Worm (Caenorhabditis elegans) whole organism, L1 larva: ENCODE data around the gene F36F12.7.
A peak's percentile ranks its signal among the peaks of the same experiment; 100 is the strongest.

ENCODE experiments used
- C04F5.9 ChIP-seq: sonication (generic microtip); optimal IDR thresholded peaks from 2 replicates; lab custom pipeline; 2016; ENCODE audit warnings: missing genetic modification characterization, missing compliant biosample characterization
- Y116A8C.19 ChIP-seq: sonication (generic microtip); optimal IDR thresholded peaks from 2 replicates; lab custom pipeline; 2016; ENCODE audit warnings: missing compliant biosample characterization, missing genetic modification characterization, borderline replicate concordance
- blmp-1 ChIP-seq: fragments of 150-350 bp; optimal IDR thresholded peaks from 2 replicates; lab custom pipeline; 2014; ENCODE audit warnings: missing biosample characterization, missing genetic modification characterization
- ceh-63 ChIP-seq: fragments of 200-800 bp; sonication (Bioruptor generic); optimal IDR thresholded peaks from 2 replicates; lab custom pipeline; 2018; ENCODE audit warnings: mild to moderate bottlenecking, missing genetic modification characterization, missing compliant biosample characterization
- ceh-8 ChIP-seq: fragments of 200-800 bp; sonication (Bioruptor generic); optimal IDR thresholded peaks from 2 replicates; lab custom pipeline; 2018; ENCODE audit warnings: mild to moderate bottlenecking, missing genetic modification characterization, moderate library complexity, missing compliant biosample characterization
- ceh-82 ChIP-seq, 3 experiments: fragments of 150-350 bp in 1 of 3; sonication (generic microtip) in 2 of 3; optimal IDR thresholded peaks; 2 replicates each; lab custom pipeline; 2014 to 2017; ENCODE audit warnings: missing biosample characterization in 3 of 3, missing genetic modification characterization in 3 of 3
- ceh-90 ChIP-seq: sonication (generic microtip); optimal IDR thresholded peaks from 2 replicates; lab custom pipeline; 2016; ENCODE audit warnings: missing genetic modification characterization, missing compliant biosample characterization
- dpl-1 ChIP-seq, 3 experiments: fragments of 150-350 bp in 2 of 3; sonication (generic microtip) in 1 of 3; optimal IDR thresholded peaks; 2 replicates each; lab custom pipeline; 2014 to 2017; ENCODE audit warnings: missing biosample characterization in 3 of 3, missing genetic modification characterization in 3 of 3, missing genetic modification reagents in 3 of 3
- efl-1 ChIP-seq, 4 experiments: fragments of 150-350 bp; optimal IDR thresholded peaks in 3 of 4; peaks in 1 of 4; 1 replicate in 1 of 4; 2 replicates in 3 of 4; lab custom pipeline; 2014; ENCODE audit warnings: missing biosample characterization in 2 of 4, missing genetic modification characterization in 2 of 4, missing genetic modification reagents in 2 of 4
- egl-13 ChIP-seq: sonication (generic microtip); optimal IDR thresholded peaks from 2 replicates; lab custom pipeline; 2016; ENCODE audit warnings: missing genotype, missing genetic modification reagents, missing genetic modification characterization, missing compliant biosample characterization
- elt-3 ChIP-seq, 6 experiments: fragments of 150-350 bp in 1 of 6; sonication (generic microtip); optimal IDR thresholded peaks; 2 replicates each; lab custom pipeline; 2017 to 2018; ENCODE audit warnings: missing biosample characterization in 6 of 6, missing genetic modification characterization in 6 of 6, inconsistent platforms in 1 of 6
- ets-5 ChIP-seq: fragments of 200-800 bp; sonication (Bioruptor generic); IDR thresholded peaks from 2 replicates; pipeline ENCODE4 v1.3.6; 2022; ENCODE audit warnings: missing genetic modification characterization, missing compliant biosample characterization
- hpl-2 ChIP-seq: fragments of 150-350 bp; optimal IDR thresholded peaks from 2 replicates; lab custom pipeline; 2014; ENCODE audit warnings: missing biosample characterization, missing genetic modification reagents, missing genetic modification characterization
- isw-1 ChIP-seq: fragments of 200-800 bp; sonication (Bioruptor generic); IDR thresholded peaks from 2 replicates; pipeline ENCODE4 v1.3.6; 2022; ENCODE audit warnings: missing genetic modification characterization, missing compliant biosample characterization
- jun-1 ChIP-seq: fragments of 150-350 bp; optimal IDR thresholded peaks from 2 replicates; lab custom pipeline; 2014; ENCODE audit warnings: missing biosample characterization, missing genetic modification reagents, missing genetic modification characterization
- lin-35 ChIP-seq, 2 experiments: fragments of 150-350 bp; optimal IDR thresholded peaks; 2 replicates each; lab custom pipeline; 2014; ENCODE audit warnings: missing biosample characterization in 2 of 2, missing genetic modification characterization in 2 of 2, missing genetic modification reagents in 2 of 2
- lin-39 ChIP-seq: fragments of 150-350 bp; optimal IDR thresholded peaks from 2 replicates; lab custom pipeline; 2014; ENCODE audit warnings: missing biosample characterization, missing genetic modification reagents, missing genetic modification characterization
- lir-3 ChIP-seq: sonication (generic microtip); optimal IDR thresholded peaks from 2 replicates; lab custom pipeline; 2016; ENCODE audit warnings: mild to moderate bottlenecking, missing genetic modification characterization, moderate library complexity, missing compliant biosample characterization; ENCODE audit not compliant: poor library complexity
- lsy-2 ChIP-seq, 2 experiments: fragments of 150-350 bp; optimal IDR thresholded peaks; 2 replicates each; lab custom pipeline; 2014; ENCODE audit warnings: missing biosample characterization in 2 of 2, missing genetic modification characterization in 2 of 2
- mep-1 ChIP-seq: fragments of 150-350 bp; optimal IDR thresholded peaks from 2 replicates; lab custom pipeline; 2014; ENCODE audit warnings: missing biosample characterization, missing genetic modification characterization
- nhr-19 ChIP-seq: fragments of 200-800 bp; sonication (Bioruptor generic); conservative IDR thresholded peaks from 2 replicates; pipeline ENCODE4 v1.3.6; 2022; ENCODE audit warnings: missing genetic modification characterization, missing compliant biosample characterization
- nhr-20 ChIP-seq: sonication (generic microtip); optimal IDR thresholded peaks from 2 replicates; lab custom pipeline; 2016; ENCODE audit warnings: mild to moderate bottlenecking, missing genetic modification characterization, missing compliant biosample characterization
- nhr-71 ChIP-seq: sonication (generic microtip); optimal IDR thresholded peaks from 2 replicates; lab custom pipeline; 2016; ENCODE audit warnings: mild to moderate bottlenecking, missing genetic modification characterization, moderate library complexity, missing compliant biosample characterization
- nhr-77 ChIP-seq: fragments of 150-350 bp; optimal IDR thresholded peaks from 2 replicates; lab custom pipeline; 2014; ENCODE audit warnings: missing biosample characterization, missing genetic modification characterization
- pag-3 ChIP-seq: sonication (generic microtip); optimal IDR thresholded peaks from 2 replicates; lab custom pipeline; 2017; ENCODE audit warnings: missing genetic modification characterization, mild to moderate bottlenecking, missing compliant biosample characterization, antibody characterized with exemption, borderline replicate concordance; ENCODE audit not compliant: insufficient read depth
- pax-3 ChIP-seq: fragments of 200-800 bp; sonication (Bioruptor generic); optimal IDR thresholded peaks from 2 replicates; lab custom pipeline; 2018; ENCODE audit warnings: mild to moderate bottlenecking, missing genetic modification characterization, moderate library complexity, missing compliant biosample characterization
- rnt-1 ChIP-seq: sonication (generic microtip); optimal IDR thresholded peaks from 2 replicates; lab custom pipeline; 2016; ENCODE audit warnings: mild to moderate bottlenecking, missing genetic modification characterization, moderate library complexity, missing compliant biosample characterization
- skn-1 ChIP-seq: fragments of 150-350 bp; optimal IDR thresholded peaks from 2 replicates; lab custom pipeline; 2014; ENCODE audit warnings: missing biosample characterization, missing genetic modification characterization
- snpc-4 ChIP-seq: fragments of 150-350 bp; optimal IDR thresholded peaks from 2 replicates; lab custom pipeline; 2014; ENCODE audit warnings: missing biosample characterization, missing genetic modification characterization
- sox-4 ChIP-seq: sonication (generic microtip); optimal IDR thresholded peaks from 2 replicates; lab custom pipeline; 2016; ENCODE audit warnings: missing genetic modification characterization, missing compliant biosample characterization
- tbx-2 ChIP-seq: sonication (generic microtip); optimal IDR thresholded peaks from 2 replicates; lab custom pipeline; 2016; ENCODE audit warnings: missing genetic modification characterization, missing compliant biosample characterization
- tlp-1 ChIP-seq: fragments of 150-350 bp; optimal IDR thresholded peaks from 2 replicates; lab custom pipeline; 2014; ENCODE audit warnings: missing biosample characterization, missing genetic modification characterization
- unc-30 ChIP-seq: sonication (generic microtip); optimal IDR thresholded peaks from 2 replicates; lab custom pipeline; 2017; ENCODE audit warnings: missing biosample characterization, missing genetic modification characterization
- unc-86 ChIP-seq: sonication (generic microtip); optimal IDR thresholded peaks from 2 replicates; lab custom pipeline; 2016; ENCODE audit warnings: missing genetic modification characterization, missing compliant biosample characterization
- vab-15 ChIP-seq: sonication (generic microtip); optimal IDR thresholded peaks from 2 replicates; lab custom pipeline; 2017; ENCODE audit warnings: missing genotype, mild to moderate bottlenecking, missing genetic modification characterization, missing compliant biosample characterization
- xbp-1 ChIP-seq: sonication (generic microtip); optimal IDR thresholded peaks from 2 replicates; lab custom pipeline; 2016; ENCODE audit warnings: missing genetic modification characterization, missing compliant biosample characterization
- zag-1 ChIP-seq: fragments of 150-350 bp; optimal IDR thresholded peaks from 2 replicates; lab custom pipeline; 2014; ENCODE audit warnings: missing biosample characterization, missing genetic modification characterization

The F36F12.7 gene

DNA sequence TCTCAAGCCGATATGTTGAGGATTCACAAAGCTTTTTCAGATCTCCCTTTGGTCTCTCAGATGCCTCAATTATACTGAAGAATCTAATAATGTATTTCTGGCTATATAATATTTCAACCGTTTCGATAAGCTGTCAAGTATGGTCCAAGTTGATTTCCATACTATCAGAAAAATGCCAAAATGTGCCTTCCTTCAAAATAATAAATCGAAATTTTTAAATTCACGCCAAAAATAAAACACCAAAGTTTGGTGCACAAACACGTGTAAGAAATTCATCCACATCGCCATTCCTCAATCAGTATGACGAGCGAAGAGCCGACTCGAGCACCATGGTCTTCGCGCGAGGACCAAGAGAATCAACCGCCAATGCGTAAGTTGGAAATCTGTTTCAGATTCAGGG, 20.4 kb downstream of the F36F12.7 start, which contains the start of gene F22F7.11:
Gene F22F7.11, plus strand, starts transcription at position 301 of the 400 bp plus-strand sequence.
- TF ChIP-seq pax-3 (tag; lab: Kevin White, UChicago) = no peak
- TF ChIP-seq nhr-71 (tag; lab: Kevin White, UChicago) = no peak
- no peak for TF ChIP-seq lin-39 (tag; lab: Kevin White, UChicago)
- TF ChIP-seq egl-13 = no peak

DNA sequence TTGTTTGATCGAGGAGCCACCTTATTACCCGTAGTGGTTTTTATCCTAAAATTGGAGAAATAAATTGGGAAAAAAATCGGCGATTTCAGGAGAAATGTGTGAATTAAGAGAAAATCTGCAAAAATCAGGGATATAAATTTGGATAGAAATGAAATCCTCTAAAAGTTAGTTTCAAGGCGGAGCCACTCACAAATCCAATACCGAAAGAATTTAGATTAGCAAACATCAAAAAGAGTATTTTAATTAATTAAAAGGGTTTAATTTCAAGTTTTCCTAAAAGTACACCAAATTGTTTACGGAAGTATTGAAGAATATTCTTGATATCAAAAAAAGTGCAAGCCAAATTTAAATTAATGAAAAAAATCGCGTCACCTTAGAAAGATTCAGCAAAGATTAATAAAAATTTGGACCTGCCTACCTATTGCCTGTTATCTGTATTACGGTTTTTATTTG, 22.8 kb downstream of the F36F12.7 start, which contains the start of gene F22F7.8:
Gene F22F7.8, minus strand, starts transcription at position 51 of the 453 bp plus-strand sequence.
- TF ChIP-seq isw-1 (GFP tag; lab: Robert Waterston, UW) (no peak), nhr-77 (tag; lab: Kevin White, UChicago) (no peak), lsy-2 (tag; optimal IDR thresholded peaks at IDR 0.05; lab: Kevin White, UChicago) (no peak), ceh-63 (GFP tag; lab: Kevin White, UChicago) (no peak), hpl-2 (GFP tag; lab: Kevin White, UChicago) (no peak), sox-4 (no peak)

DNA sequence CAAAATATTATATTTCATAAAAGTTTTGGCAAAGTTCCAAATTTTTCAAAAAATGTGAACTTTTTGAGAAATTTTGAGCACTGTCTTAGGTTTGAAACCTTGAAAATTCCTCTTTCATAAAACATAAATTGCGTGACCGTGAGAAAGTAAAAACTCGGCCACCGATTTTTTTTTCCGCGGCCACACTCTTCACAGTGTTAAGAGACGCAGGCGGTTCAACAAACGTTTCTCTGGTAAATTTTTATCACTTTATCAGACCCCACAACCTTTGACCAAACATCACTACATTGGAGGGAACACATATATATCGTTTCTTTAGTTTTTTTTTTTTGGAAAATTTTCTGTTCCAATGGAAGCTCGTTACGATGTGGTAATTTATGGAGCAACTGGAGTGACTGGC, 23.4 kb downstream of the F36F12.7 start, which contains the start of gene F22F7.2:
Gene F22F7.2, plus strand, starts transcription at position 266 of the 400 bp plus-strand sequence.
- TF ChIP-seq blmp-1 (tag; lab: Kevin White, UChicago) (peak; percentile 9), efl-1 (optimal IDR thresholded peaks at IDR 0.05; lab: Kevin White, UChicago) (peak; percentile 15 to 19), efl-1 (GFP tag; optimal IDR thresholded peaks at IDR 0.05 in 1 of 2; lab: Kevin White, UChicago) (peak in 1 of 2 experiments; percentile 38), ceh-90 (tag; lab: Kevin White, UChicago) (no peak), rnt-1 (peak; percentile 50), pag-3 (tag; lab: Kevin White, UChicago) (no peak), lin-35 (GFP tag; optimal IDR thresholded peaks at IDR 0.05; lab: Kevin White, UChicago) (peak in 1 of 2 experiments; percentile 29), nhr-20 (tag; lab: Kevin White, UChicago) (peak; percentile 68), unc-30 (tag; lab: Kevin White, UChicago) (no peak), elt-3 (tag; optimal IDR thresholded peaks at IDR 0.05; lab: Kevin White, UChicago) (peak in 1 of 6 experiments; percentile 37), Y116A8C.19 (no peak), dpl-1 (GFP tag; optimal IDR thresholded peaks at IDR 0.05; lab: Kevin White, UChicago) (peak in 1 of 3 experiments; percentile 6), ceh-8 (no peak), snpc-4 (no peak)

DNA sequence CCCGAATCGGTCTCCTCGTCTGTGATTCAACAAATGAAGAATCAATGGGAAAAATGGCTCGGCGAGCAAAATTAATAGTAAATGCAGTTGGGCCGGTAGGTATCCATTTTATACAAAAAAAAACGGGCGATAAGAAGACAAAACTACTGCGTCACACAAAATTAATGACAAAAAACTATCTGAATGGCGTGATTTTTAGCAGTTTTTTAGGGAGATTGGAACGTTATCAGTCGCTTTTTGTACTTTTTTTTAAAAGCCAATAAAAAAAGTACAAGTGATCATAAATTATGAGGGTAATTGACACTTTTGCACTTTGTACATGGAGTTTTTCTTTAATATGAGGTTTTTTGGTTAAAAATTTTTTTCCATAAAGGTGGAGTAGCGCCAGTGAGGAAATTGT, 24.0 kb downstream of the F36F12.7 start:
- TF ChIP-seq efl-1 (optimal IDR thresholded peaks at IDR 0.05; lab: Kevin White, UChicago) = no peak
- no peak for TF ChIP-seq efl-1 (GFP tag; optimal IDR thresholded peaks at IDR 0.05 in 1 of 2; lab: Kevin White, UChicago)
- TF ChIP-seq isw-1 (GFP tag; lab: Robert Waterston, UW) = no peak
- TF ChIP-seq nhr-19 (GFP tag; lab: Robert Waterston, UW) = no peak
- no peak for TF ChIP-seq vab-15 (tag; lab: Kevin White, UChicago)
- TF ChIP-seq unc-86 = no peak
- no peak for TF ChIP-seq xbp-1 (tag; lab: Kevin White, UChicago)
- no peak for TF ChIP-seq ceh-82 (tag; optimal IDR thresholded peaks at IDR 0.05; lab: Kevin White, UChicago)
- no peak for TF ChIP-seq skn-1
- TF ChIP-seq C04F5.9 (tag; lab: Kevin White, UChicago) = no peak

DNA sequence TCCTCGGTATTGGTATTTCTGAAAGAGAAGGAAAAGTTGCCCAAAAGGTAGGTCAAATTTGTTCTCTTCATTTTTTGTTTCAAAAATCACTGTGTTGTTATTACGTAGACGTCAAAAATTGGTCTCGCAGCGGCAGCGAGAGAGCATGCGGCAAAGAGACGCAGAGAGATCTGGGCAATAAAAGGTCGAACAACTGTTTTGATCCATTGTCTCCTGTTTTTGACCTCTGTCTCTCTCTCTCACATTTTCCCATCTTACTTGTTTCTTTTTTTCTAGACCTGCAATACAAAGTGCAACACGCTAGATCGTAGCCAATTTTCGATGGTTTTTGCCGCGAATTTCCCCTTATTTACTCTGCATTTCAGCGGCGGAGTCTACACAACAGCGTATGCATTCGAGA, 27.4 kb downstream of the F36F12.7 start:
- TF ChIP-seq rnt-1 (peak; percentile 73), efl-1 (optimal IDR thresholded peaks at IDR 0.05; lab: Kevin White, UChicago) (no peak), efl-1 (GFP tag; optimal IDR thresholded peaks at IDR 0.05 in 1 of 2; lab: Kevin White, UChicago) (peak in 1 of 2 experiments; percentile 88), nhr-77 (tag; lab: Kevin White, UChicago) (no peak), jun-1 (tag; lab: Kevin White, UChicago) (no peak), tbx-2 (tag; lab: Kevin White, UChicago) (no peak), lir-3 (tag; lab: Kevin White, UChicago) (no peak), blmp-1 (tag; lab: Kevin White, UChicago) (no peak), ets-5 (GFP tag; lab: Robert Waterston, UW) (no peak), tlp-1 (tag; lab: Kevin White, UChicago) (no peak), zag-1 (tag; lab: Kevin White, UChicago) (no peak), unc-86 (no peak), mep-1 (tag; lab: Kevin White, UChicago) (no peak)
